Worm (Caenorhabditis elegans): ENCODE results near the gene Y105C5A.1285.

DNA sequence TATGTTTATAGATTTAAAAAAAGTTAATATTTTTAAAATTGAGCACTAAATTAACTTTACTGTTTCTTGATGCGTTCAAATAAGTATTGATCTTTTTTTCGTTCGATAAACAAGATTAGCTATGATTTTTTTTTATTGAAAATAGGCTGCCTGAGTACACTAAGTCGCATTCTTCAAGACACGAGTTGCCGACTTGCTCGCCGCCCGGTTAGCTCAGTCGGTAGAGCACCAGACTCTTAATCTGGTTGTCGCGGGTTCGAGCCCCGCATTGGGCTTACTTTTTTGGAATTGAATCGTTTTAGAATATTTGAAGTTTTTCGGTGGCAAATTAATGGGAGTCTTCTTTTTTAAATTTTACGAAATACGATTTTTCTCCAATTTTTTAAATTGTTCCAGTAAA lies 41.0 kb downstream of the Y105C5A.1285 start:
- no peak for TF ChIP-seq nhr-237 (tag; optimal IDR thresholded peaks at IDR 0.05)
- TF ChIP-seq ceh-82 (tag; optimal IDR thresholded peaks at IDR 0.05), result no peak
- TF ChIP-seq ztf-4 (tag; optimal IDR thresholded peaks at IDR 0.05), result no peak
- TF ChIP-seq skn-1 (tag; optimal IDR thresholded peaks at IDR 0.05), result no peak
- TF ChIP-seq nhr-23 (tag; optimal IDR thresholded peaks at IDR 0.05), result no peak
- TF ChIP-seq ama-1 (optimal IDR thresholded peaks at IDR 0.05), result no peak
- TF ChIP-seq nhr-25 (tag; optimal IDR thresholded peaks at IDR 0.05), result no peak
- TF ChIP-seq zag-1 (tag; optimal IDR thresholded peaks at IDR 0.05), result no peak
- no peak for TF ChIP-seq nhr-76 (tag; optimal IDR thresholded peaks at IDR 0.05)
- no peak for TF ChIP-seq egl-27 (tag; optimal IDR thresholded peaks at IDR 0.05)
